Worm (Caenorhabditis elegans): ENCODE measurements around the gene hat-1.

The hat-1 gene

DNA sequence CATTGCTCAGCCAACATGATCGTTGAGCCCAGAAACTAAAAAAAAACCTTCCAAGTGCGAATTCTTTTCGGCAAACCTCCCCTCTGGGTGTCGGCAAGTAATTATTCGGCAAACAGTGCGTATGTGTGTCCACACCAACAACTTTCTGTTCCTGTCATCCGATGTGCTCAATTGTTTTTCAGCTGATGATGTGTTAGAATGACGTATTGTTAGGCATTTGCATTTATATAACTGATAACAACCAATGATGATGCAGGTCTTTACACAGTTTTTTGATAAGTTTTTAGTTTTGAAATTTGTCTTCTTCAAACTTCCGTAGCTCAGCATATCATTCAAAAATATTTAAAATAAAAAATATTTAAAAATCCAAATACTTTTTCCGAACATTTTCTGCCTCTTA, 28.1 kb downstream of the hat-1 start:
- TF ChIP-seq hlh-17 (GFP tag; optimal IDR thresholded peaks at IDR 0.05; ENCODE audit: borderline replicate concordance) (no peak), elt-2 (tag; optimal IDR thresholded peaks at IDR 0.05) (peak; percentile 20), nhr-28 (tag; optimal IDR thresholded peaks at IDR 0.05) (no peak), snu-23 (GFP tag; optimal IDR thresholded peaks at IDR 0.05) (no peak), Y116A8C.19 (tag; optimal IDR thresholded peaks at IDR 0.05; ENCODE audit: borderline replicate concordance) (no peak)

DNA sequence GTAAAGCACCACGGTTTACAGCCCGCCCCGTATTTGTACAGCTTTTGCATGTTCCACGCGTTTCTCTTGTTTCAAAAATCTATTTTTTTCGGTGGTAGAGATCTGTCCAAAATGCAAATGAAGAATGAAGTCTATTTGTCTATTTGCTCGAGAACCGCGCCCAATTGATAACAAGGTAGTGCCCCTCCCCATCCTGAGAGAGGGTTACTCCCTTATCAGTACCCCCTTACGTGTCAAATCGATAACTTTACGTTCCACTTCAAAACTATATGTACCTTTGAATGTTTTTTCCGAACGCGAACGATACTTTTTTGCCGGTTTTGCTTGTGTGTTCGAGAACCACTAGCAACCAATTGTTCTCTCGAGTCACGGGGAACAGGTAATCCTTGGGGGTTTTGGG, 31.0 kb downstream of the hat-1 start:
- no peak for TF ChIP-seq nhr-28 (tag; optimal IDR thresholded peaks at IDR 0.05)
- peak; percentile 20 for TF ChIP-seq elt-2 (tag; optimal IDR thresholded peaks at IDR 0.05)

DNA sequence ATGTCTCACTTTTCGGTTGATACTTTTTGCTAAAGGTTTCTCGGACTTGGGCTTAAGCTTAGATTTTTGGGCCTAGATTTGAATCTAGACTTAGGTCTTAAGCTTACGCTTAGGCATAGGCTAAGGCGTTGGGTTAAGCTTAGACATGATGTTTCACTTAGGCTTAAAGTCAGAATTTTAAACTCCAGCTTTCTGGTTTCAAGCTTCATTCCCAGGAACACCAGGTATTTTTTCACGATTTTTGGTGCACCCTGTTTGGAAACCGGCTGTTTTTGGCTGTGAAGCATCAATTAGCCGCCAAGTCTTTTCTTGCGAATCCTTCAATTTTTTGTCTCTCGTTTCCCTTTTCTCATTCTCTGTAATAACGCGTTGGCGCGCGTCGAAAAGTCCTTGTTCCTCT, 33.2 kb downstream of the hat-1 start:
- TF ChIP-seq rnt-1 (tag; optimal IDR thresholded peaks at IDR 0.05) (no peak), ets-5 (GFP tag; IDR thresholded peaks at IDR 0.05) (no peak), nhr-90 (tag; optimal IDR thresholded peaks at IDR 0.05; ENCODE audit: poor library complexity) (no peak), lin-14 (GFP tag; optimal IDR thresholded peaks at IDR 0.05) (no peak), snpc-4 (tag; optimal IDR thresholded peaks at IDR 0.05) (no peak), C34B4.2 (tag; optimal IDR thresholded peaks at IDR 0.05) (no peak), fkh-4 (tag; optimal IDR thresholded peaks at IDR 0.05; ENCODE audit: borderline replicate concordance) (no peak), snu-23 (GFP tag; optimal IDR thresholded peaks at IDR 0.05) (no peak), C04F5.9 (tag; optimal IDR thresholded peaks at IDR 0.05) (no peak), efl-1 (optimal IDR thresholded peaks at IDR 0.05) (no peak), efl-1 (GFP tag; optimal IDR thresholded peaks at IDR 0.05 in 1 of 2) (no peak), nhr-84 (tag; optimal IDR thresholded peaks at IDR 0.05) (no peak)

DNA sequence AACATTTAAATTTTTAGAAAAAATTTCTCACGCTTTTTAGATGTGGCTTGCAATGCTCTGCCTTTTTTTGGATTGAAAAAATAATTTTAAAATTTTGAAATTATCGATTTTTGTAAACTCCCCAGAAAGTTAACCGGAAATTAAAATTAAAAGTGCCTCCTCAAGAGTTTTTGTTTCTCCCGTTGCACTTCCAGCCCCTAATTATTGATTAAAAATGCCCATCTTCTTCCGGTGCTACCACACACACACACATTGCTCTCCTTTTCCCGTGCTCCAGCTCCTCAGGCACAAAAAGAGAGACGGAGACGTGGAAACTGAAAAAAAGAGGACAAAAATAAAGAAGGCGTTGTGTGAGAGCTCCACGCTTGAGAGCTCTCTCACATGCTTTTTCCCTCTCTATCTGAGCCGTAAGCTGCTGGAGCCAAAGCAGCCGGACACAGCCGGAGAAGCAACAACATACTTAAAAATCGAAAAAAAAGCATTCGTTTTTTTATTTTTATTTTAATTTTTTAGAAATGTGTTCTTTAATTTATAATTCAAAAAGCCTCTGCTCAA, 39.6 kb downstream of the hat-1 start:
- TF ChIP-seq sox-4 (tag; optimal IDR thresholded peaks at IDR 0.05) (no peak), ets-5 (GFP tag; IDR thresholded peaks at IDR 0.05) (no peak), ama-1 (optimal IDR thresholded peaks at IDR 0.05) (no peak), nhr-237 (tag; optimal IDR thresholded peaks at IDR 0.05) (no peak), nhr-47 (tag; optimal IDR thresholded peaks at IDR 0.05) (peak; percentile 30), vab-15 (tag; optimal IDR thresholded peaks at IDR 0.05) (no peak), lsy-2 (tag; optimal IDR thresholded peaks at IDR 0.05) (peak in 1 of 2 experiments; percentile 26), ceh-88 (GFP tag; IDR thresholded peaks at IDR 0.05) (no peak), lin-14 (GFP tag; optimal IDR thresholded peaks at IDR 0.05) (peak; percentile 58), pqm-1 (tag; optimal IDR thresholded peaks at IDR 0.05) (no peak), irx-1 (tag; optimal IDR thresholded peaks at IDR 0.05) (no peak), grh-1 (GFP tag; IDR thresholded peaks at IDR 0.05) (no peak), zip-4 (GFP tag; optimal IDR thresholded peaks at IDR 0.05) (no peak), mab-9 (GFP tag; IDR thresholded peaks at IDR 0.05) (no peak; the same call in 1 of the 2 replicates), C04F5.9 (tag; optimal IDR thresholded peaks at IDR 0.05) (no peak), tlp-1 (tag; optimal IDR thresholded peaks at IDR 0.05) (no peak), nhr-28 (tag; optimal IDR thresholded peaks at IDR 0.05) (no peak), ztf-11 (tag; optimal IDR thresholded peaks at IDR 0.05) (no peak), egl-13 (tag; optimal IDR thresholded peaks at IDR 0.05) (peak; percentile 27), mef-2 (tag; optimal IDR thresholded peaks at IDR 0.05) (no peak), nhr-19 (GFP tag; conservative IDR thresholded peaks at IDR 0.05) (no peak), ceh-82 (tag; optimal IDR thresholded peaks at IDR 0.05) (peak in 1 of 3 experiments; percentile 40), lin-13 (GFP tag; optimal IDR thresholded peaks at IDR 0.05) (no peak), efl-3 (GFP tag; optimal IDR thresholded peaks at IDR 0.05) (no peak), nhr-12 (tag; optimal IDR thresholded peaks at IDR 0.05) (no peak), blmp-1 (tag; optimal IDR thresholded peaks at IDR 0.05) (no peak), nhr-20 (tag; optimal IDR thresholded peaks at IDR 0.05) (no peak), zag-1 (tag; optimal IDR thresholded peaks at IDR 0.05) (no peak), aly-2 (tag; optimal IDR thresholded peaks at IDR 0.05) (no peak), unc-86 (tag; optimal IDR thresholded peaks at IDR 0.05) (peak; percentile 6), isw-1 (GFP tag; IDR thresholded peaks at IDR 0.05) (no peak), ceh-90 (tag; optimal IDR thresholded peaks at IDR 0.05) (no peak), fkh-8 (tag; optimal IDR thresholded peaks at IDR 0.05) (peak; percentile 69), mdl-1 (tag; optimal IDR thresholded peaks at IDR 0.05) (no peak), swsn-7 (tag; optimal IDR thresholded peaks at IDR 0.05) (peak; percentile 11), pax-3 (tag; optimal IDR thresholded peaks at IDR 0.05) (no peak)

Measured in whole organism, L1 larva.